Worm (Caenorhabditis elegans): ENCODE measurements around the gene pxf-1.

ce11 chrIV:10221187-10221586 is 47.0 kb upstream of the pxf-1 start, which contains the start of gene tram-1:
- TF ChIP-seq snpc-4 (GFP tag; optimal IDR thresholded peaks at IDR 0.05), result no peak
- no peak for TF ChIP-seq snpc-4 (tag; optimal IDR thresholded peaks at IDR 0.05)
- no peak for TF ChIP-seq nhr-120 (GFP tag; IDR thresholded peaks at IDR 0.05)
- TF ChIP-seq hmg-1.2 (GFP tag; IDR thresholded peaks at IDR 0.05), result no peak
- TF ChIP-seq hrde-1 (tag; optimal IDR thresholded peaks at IDR 0.05; ENCODE audit: borderline replicate concordance), result no peak
- no peak for TF ChIP-seq madf-10 (tag; optimal IDR thresholded peaks at IDR 0.05)
- TF ChIP-seq mcd-1 (GFP tag; IDR thresholded peaks at IDR 0.05), result no peak

Data from whole organism, young adult.